Fruit fly (Drosophila melanogaster): Measurements from ENCODE around the gene Akt.

Gene Akt

dm6 chr3R:16094011-16094729 is 4.9 kb upstream of the Akt start (continued):
- TF ChIP-seq da (GFP tag; optimal IDR thresholded peaks at IDR 0.05), result no peak

DNA sequence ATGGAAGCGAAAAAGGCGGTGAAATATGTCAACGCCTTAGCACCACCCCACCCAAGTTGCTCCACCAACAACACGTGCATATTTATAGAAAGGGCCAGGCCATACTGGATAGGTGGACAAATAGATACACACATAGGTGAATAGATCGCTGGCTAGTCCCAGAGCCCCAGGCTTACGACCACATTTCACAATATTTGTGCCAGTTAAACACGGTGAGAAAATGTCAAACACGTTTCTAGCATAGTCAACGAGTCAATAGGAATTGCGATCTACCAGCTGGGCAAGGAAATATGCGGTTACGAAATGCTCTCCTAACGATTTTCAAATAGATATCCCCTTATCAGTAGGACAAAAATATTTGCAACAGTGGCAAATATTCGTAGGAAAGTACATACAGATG is 4.1 kb upstream of the Akt start:
- TF ChIP-seq Med (GFP tag) (peak; percentile 64), CG2120 (GFP tag; optimal IDR thresholded peaks at IDR 0.05) (peak; percentile 13), CG32767 (GFP tag; IDR thresholded peaks at IDR 0.05) (peak; percentile 25; the same call in 1 of the 2 replicates), repo (GFP tag; optimal IDR thresholded peaks at IDR 0.05) (no peak), CG2116 (GFP tag; optimal IDR thresholded peaks at IDR 0.05) (no peak), vvl (GFP tag; IDR thresholded peaks at IDR 0.05) (0 out of 2 replicates have a peak, but pooled peaks have one; percentile 5), rib (GFP tag; IDR thresholded peaks at IDR 0.05) (0 out of 2 replicates have a peak, but pooled peaks have one; percentile 29), crol (GFP tag; IDR thresholded peaks at IDR 0.05) (no peak), CG12769 (tag; optimal IDR thresholded peaks at IDR 0.05) (peak; percentile 58)

DNA sequence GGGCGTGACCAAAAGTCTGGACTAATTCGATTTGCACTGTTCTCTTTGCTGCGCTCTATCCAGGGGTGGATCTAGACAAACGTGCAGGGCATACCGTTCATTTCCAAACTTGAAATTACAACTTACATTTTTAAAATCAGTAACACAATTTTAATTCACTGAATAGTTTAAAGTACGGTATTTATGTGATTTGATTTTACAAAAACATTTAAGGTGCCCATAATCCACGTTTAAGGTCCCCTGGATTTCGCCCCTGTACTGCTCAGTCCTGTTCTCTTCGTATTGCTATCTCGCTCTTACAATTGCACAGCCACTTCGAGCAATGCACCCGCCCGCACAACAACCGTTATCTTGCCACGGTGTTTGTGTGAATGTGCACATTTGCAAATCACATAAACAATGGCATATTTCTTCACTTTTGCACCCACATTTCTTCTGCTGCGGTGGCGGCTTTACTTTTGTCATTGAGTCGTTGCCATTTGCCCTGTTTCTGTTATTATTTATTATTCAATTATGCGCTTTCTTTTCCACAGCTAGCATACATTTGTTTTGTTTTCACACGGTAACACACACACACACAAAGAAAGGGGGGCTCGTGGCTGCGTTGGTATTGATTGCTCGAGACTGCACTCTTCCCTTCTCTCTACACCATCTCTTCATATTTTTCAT is 1.2 kb upstream of the Akt start:
- TF ChIP-seq wdn (GFP tag; IDR thresholded peaks at IDR 0.05), result no peak
- no peak for TF ChIP-seq sim (GFP tag; IDR thresholded peaks at IDR 0.05)
- peak; percentile 60 for TF ChIP-seq CG10462 (GFP tag; optimal IDR thresholded peaks at IDR 0.05)
- no peak for TF ChIP-seq GATAe (GFP tag; conservative IDR thresholded peaks at IDR 0.05)
- TF ChIP-seq pum (GFP tag; optimal IDR thresholded peaks at IDR 0.05), result peak; percentile 84
- no peak for TF ChIP-seq MESR4 (GFP tag; optimal IDR thresholded peaks at IDR 0.05)
- TF ChIP-seq CG6791 (GFP tag; IDR thresholded peaks at IDR 0.05; ENCODE audit: partially characterized antibody), result no peak
- peak; percentile 81 for TF ChIP-seq az2 (GFP tag; optimal IDR thresholded peaks at IDR 0.05)
- TF ChIP-seq E2f2 (GFP tag; IDR thresholded peaks at IDR 0.05), result 0 out of 2 replicates have a peak, but pooled peaks have one; percentile 47
- TF ChIP-seq CG18011 (GFP tag; optimal IDR thresholded peaks at IDR 0.05), result no peak
- TF ChIP-seq crol (GFP tag; IDR thresholded peaks at IDR 0.05), result no peak
- peak; percentile 72 for TF ChIP-seq jumu (GFP tag; optimal IDR thresholded peaks at IDR 0.05)
- TF ChIP-seq tx (GFP tag; optimal IDR thresholded peaks at IDR 0.05), result peak; percentile 42
- no peak for TF ChIP-seq hkb (optimal IDR thresholded peaks at IDR 0.05)
- TF ChIP-seq hkb (GFP tag; IDR thresholded peaks at IDR 0.05), result peak; percentile 84
- peak; percentile 44 for TF ChIP-seq Jarid2 (GFP tag; optimal IDR thresholded peaks at IDR 0.05)
- peak; percentile 72 for TF ChIP-seq CG6254 (GFP tag; optimal IDR thresholded peaks at IDR 0.05)
- TF ChIP-seq Xrp1 (GFP tag; IDR thresholded peaks at IDR 0.05), result peak; percentile 96
- peak; percentile 63 for TF ChIP-seq CG13624 (GFP tag; optimal IDR thresholded peaks at IDR 0.05)
- TF ChIP-seq z (GFP tag; IDR thresholded peaks at IDR 0.05), result no peak; the same call in 2 of the 3 replicates
- TF ChIP-seq br (optimal IDR thresholded peaks at IDR 0.05), result no peak
- TF ChIP-seq E2f1 (GFP tag; IDR thresholded peaks at IDR 0.05), result peak; percentile 78
- TF ChIP-seq CG2712 (tag; optimal IDR thresholded peaks at IDR 0.05), result peak; percentile 89
- no peak for TF ChIP-seq nerfin-2 (GFP tag; IDR thresholded peaks at IDR 0.05; ENCODE audit: partially characterized antibody)
- TF ChIP-seq CG3407 (GFP tag; optimal IDR thresholded peaks at IDR 0.05), result peak; percentile 56
- peak; percentile 76 for TF ChIP-seq CG10267 (tag; optimal IDR thresholded peaks at IDR 0.05)
- no peak for TF ChIP-seq BEAF-32 (GFP tag; optimal IDR thresholded peaks at IDR 0.05)
- no peak for TF ChIP-seq Sin3A (optimal IDR thresholded peaks at IDR 0.05)
- TF ChIP-seq Gsc (GFP tag; IDR thresholded peaks at IDR 0.05), result no peak
- peak; percentile 60 for TF ChIP-seq wor (GFP tag; IDR thresholded peaks at IDR 0.05)
- TF ChIP-seq CG8281 (tag; optimal IDR thresholded peaks at IDR 0.05), result peak; percentile 39
- peak; percentile 54 for TF ChIP-seq Meics (GFP tag; optimal IDR thresholded peaks at IDR 0.05)
- TF ChIP-seq org-1 (GFP tag; optimal IDR thresholded peaks at IDR 0.05), result peak; percentile 59
- peak; percentile 9 for TF ChIP-seq CG2116 (GFP tag; optimal IDR thresholded peaks at IDR 0.05)
- TF ChIP-seq CG14667 (GFP tag; IDR thresholded peaks at IDR 0.05), result peak; percentile 67; the same call in 1 of the 2 replicates
- TF ChIP-seq sob (GFP tag; IDR thresholded peaks at IDR 0.05), result peak; percentile 73; the same call in 1 of the 2 replicates
- no peak for TF ChIP-seq sr (GFP tag; IDR thresholded peaks at IDR 0.05)
- TF ChIP-seq pnt (GFP tag; optimal IDR thresholded peaks at IDR 0.05), result peak; percentile 83
- TF ChIP-seq gsb (GFP tag; IDR thresholded peaks at IDR 0.05), result peak; percentile 54
